Worm (Caenorhabditis elegans): ENCODE results near the gene try-1.

DNA sequence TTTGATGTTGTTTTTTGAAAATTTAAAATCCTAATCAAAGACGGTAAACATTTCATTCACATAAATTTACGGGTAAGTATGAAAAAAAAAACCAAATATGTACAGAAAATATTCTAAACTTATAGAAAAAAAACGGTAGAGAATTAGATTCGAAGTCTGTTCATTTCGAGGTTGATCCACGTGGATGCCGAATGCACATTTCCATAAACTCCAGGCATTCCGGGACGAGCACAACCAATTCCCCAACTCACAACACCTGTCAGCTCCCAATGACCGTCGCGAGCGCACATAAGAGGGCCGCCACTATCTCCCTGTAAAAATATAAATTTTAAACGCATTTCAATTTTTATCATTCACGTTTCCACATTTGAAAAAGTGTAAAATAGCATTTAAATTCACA, 1.2 kb downstream of the try-1 start:
- TF ChIP-seq ama-1 (optimal IDR thresholded peaks at IDR 0.05), result no peak
- no peak for TF ChIP-seq unc-62 (GFP tag; optimal IDR thresholded peaks at IDR 0.05)
- TF ChIP-seq crh-2 (tag; optimal IDR thresholded peaks at IDR 0.05), result no peak
- no peak for TF ChIP-seq snpc-4 (tag; optimal IDR thresholded peaks at IDR 0.05)
- no peak for TF ChIP-seq lsy-2 (tag; optimal IDR thresholded peaks at IDR 0.05)
- TF ChIP-seq unc-39 (tag; optimal IDR thresholded peaks at IDR 0.05), result no peak
- TF ChIP-seq lin-39 (tag; optimal IDR thresholded peaks at IDR 0.05), result no peak

Measured in whole organism, L2 larva.